Worm (Caenorhabditis elegans) whole organism, L1 larva: ENCODE results near the gene nphp-2.

Source experiments
- ama-1 ChIP-seq: fragments of 150-350 bp; optimal IDR thresholded peaks from 2 replicates; lab custom pipeline; 2014
- efl-3 ChIP-seq: fragments of 200-800 bp; sonication (Bioruptor generic); optimal IDR thresholded peaks from 2 replicates; lab custom pipeline; 2018; ENCODE audit warnings: mild to moderate bottlenecking, missing genetic modification characterization, missing compliant biosample characterization
- nhr-85 ChIP-seq: sonication (generic microtip); peaks from one replicate; lab custom pipeline; 2016; ENCODE audit warnings: missing genetic modification characterization, inconsistent platforms, missing compliant biosample characterization
- pqm-1 ChIP-seq: sonication (generic microtip); optimal IDR thresholded peaks from 3 replicates; lab custom pipeline; 2017; ENCODE audit warnings: missing biosample characterization, missing genetic modification characterization

DNA sequence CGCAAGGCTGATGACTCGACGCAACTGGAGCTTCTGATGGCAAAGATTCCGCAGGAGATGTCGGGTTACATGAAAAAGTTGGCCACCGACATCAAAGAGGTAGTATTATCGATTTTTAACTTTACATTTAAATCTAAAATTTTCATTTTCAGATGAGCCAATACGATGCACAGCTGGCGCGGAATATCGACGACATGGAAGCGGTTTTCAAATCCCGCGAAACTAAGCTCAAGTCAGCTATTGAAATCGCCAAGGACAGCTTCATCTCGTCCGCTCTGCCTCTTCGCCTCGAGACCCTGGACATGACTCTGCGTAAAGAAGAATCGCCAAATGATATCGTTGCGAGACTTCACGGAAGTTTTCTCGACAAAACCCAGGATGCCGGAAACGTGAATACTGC lies 25.9 kb upstream of the nphp-2 start, which contains the start of gene T10B5.3:
- no peak for TF ChIP-seq nhr-85 (tag; lab: Kevin White, UChicago)
- TF ChIP-seq efl-3 (GFP tag; lab: Kevin White, UChicago), result no peak
- no peak for TF ChIP-seq pqm-1 (tag; lab: Kevin White, UChicago)
- TF ChIP-seq ama-1, result no peak
